Worm (Caenorhabditis elegans) whole organism, mixed stage, embryonic: ENCODE results near the gene irld-52.

Experiments
- blmp-1 ChIP-seq: fragments of 150-350 bp; optimal IDR thresholded peaks from 2 replicates; lab custom pipeline; 2014; ENCODE audit warnings: missing biosample characterization, missing genetic modification characterization
- drap-1 ChIP-seq: fragments of 200-800 bp; sonication (Bioruptor generic); optimal IDR thresholded peaks from 3 replicates; lab custom pipeline; 2018; ENCODE audit warnings: mild to moderate bottlenecking, missing genetic modification characterization, missing compliant biosample characterization
- elt-1 ChIP-seq: sonication (generic microtip); optimal IDR thresholded peaks from 2 replicates; lab custom pipeline; 2017; ENCODE audit warnings: missing genetic modification characterization, mild to moderate bottlenecking, missing compliant biosample characterization, antibody characterized with exemption, moderate library complexity, borderline replicate concordance; ENCODE audit not compliant: insufficient read depth
- flh-1 ChIP-seq: fragments of 200-800 bp; sonication (Bioruptor generic); optimal IDR thresholded peaks from 2 replicates; lab custom pipeline; 2018; ENCODE audit warnings: mild to moderate bottlenecking, missing genetic modification characterization, moderate library complexity, missing compliant biosample characterization
- mls-2 ChIP-seq: sonication (generic microtip); optimal IDR thresholded peaks from 2 replicates; lab custom pipeline; 2016; ENCODE audit warnings: mild to moderate bottlenecking, missing genetic modification characterization, moderate library complexity, missing compliant biosample characterization
- nhr-12 ChIP-seq: fragments of 150-350 bp; optimal IDR thresholded peaks from 2 replicates; lab custom pipeline; 2014; ENCODE audit warnings: missing biosample characterization, missing genetic modification characterization
- nhr-28 ChIP-seq: fragments of 150-350 bp; optimal IDR thresholded peaks from 2 replicates; lab custom pipeline; 2014; ENCODE audit warnings: missing biosample characterization, missing genetic modification characterization
- snpc-4 ChIP-seq: fragments of 150-350 bp; optimal IDR thresholded peaks from 2 replicates; lab custom pipeline; 2014; ENCODE audit warnings: missing biosample characterization, missing genetic modification characterization
- unc-120 ChIP-seq: sonication (generic microtip); optimal IDR thresholded peaks from 2 replicates; lab custom pipeline; 2017; ENCODE audit warnings: missing genetic modification characterization, missing compliant biosample characterization; ENCODE audit not compliant: poor library complexity, severe bottlenecking
- unc-62 ChIP-seq: fragments of 150-350 bp; optimal IDR thresholded peaks from 2 replicates; lab custom pipeline; 2014; ENCODE audit warnings: missing biosample characterization, missing genetic modification reagents, missing genetic modification characterization

- TF ChIP-seq nhr-12 (tag; lab: Kevin White, UChicago), result no peak
- TF ChIP-seq mls-2, result no peak
- TF ChIP-seq blmp-1, result no peak
- TF ChIP-seq snpc-4 (tag; lab: Kevin White, UChicago), result no peak
- TF ChIP-seq flh-1, result no peak
- TF ChIP-seq drap-1 (GFP tag; lab: Kevin White, UChicago), result no peak
- TF ChIP-seq elt-1 (tag; lab: Kevin White, UChicago), result no peak
- no peak for TF ChIP-seq nhr-28
- no peak for TF ChIP-seq unc-120 (tag; lab: Kevin White, UChicago)
- TF ChIP-seq unc-62, result no peak
These were observed 18.6 kb downstream of the irld-52 start, which contains the start of gene T26E4.10 for ce11 chrV:15798108-15798507.
